Worm (Caenorhabditis elegans): ENCODE measurements around the gene srz-69.

The srz-69 gene

DNA sequence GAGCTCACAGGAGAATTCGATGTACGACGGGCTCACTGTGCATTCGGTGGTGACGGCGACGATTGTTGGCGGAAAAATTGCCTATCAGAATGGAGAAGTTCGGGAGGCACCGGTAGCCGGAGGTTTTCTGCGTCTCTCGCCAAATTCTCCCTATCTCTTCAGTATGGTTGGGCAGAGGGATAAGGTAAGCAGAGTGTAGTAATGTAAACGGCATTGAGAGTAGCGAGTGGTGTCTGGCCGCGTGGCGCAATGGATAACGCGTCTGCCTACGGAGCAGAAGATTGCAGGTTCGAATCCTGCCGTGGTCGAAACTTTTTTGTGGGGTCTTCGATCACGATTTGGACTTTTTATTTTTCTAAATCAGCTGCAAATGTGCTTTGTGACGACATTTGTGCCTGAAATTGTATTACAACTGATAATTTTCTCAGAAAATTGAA is 47.6 kb upstream of the srz-69 start (continued):
- TF ChIP-seq fkh-8 (tag; optimal IDR thresholded peaks at IDR 0.05), result peak; percentile 64
- TF ChIP-seq isw-1 (GFP tag; IDR thresholded peaks at IDR 0.05), result no peak
- TF ChIP-seq nhr-20 (tag; optimal IDR thresholded peaks at IDR 0.05), result peak; percentile 61
- peak; percentile 13 for TF ChIP-seq fos-1 (tag; optimal IDR thresholded peaks at IDR 0.05)
- peak; percentile 28 to 66 for TF ChIP-seq lin-35 (GFP tag; optimal IDR thresholded peaks at IDR 0.05)
- TF ChIP-seq efl-3 (GFP tag; optimal IDR thresholded peaks at IDR 0.05), result peak; percentile 25
- TF ChIP-seq snpc-4 (tag; optimal IDR thresholded peaks at IDR 0.05), result peak; percentile 35
- peak; percentile 27 for TF ChIP-seq zip-4 (GFP tag; optimal IDR thresholded peaks at IDR 0.05)
- no peak for TF ChIP-seq nhr-84 (tag; optimal IDR thresholded peaks at IDR 0.05)
- peak; percentile 72 for TF ChIP-seq rnt-1 (tag; optimal IDR thresholded peaks at IDR 0.05)
- TF ChIP-seq nhr-47 (tag; optimal IDR thresholded peaks at IDR 0.05), result peak; percentile 81
- TF ChIP-seq unc-86 (tag; optimal IDR thresholded peaks at IDR 0.05), result peak; percentile 14

DNA sequence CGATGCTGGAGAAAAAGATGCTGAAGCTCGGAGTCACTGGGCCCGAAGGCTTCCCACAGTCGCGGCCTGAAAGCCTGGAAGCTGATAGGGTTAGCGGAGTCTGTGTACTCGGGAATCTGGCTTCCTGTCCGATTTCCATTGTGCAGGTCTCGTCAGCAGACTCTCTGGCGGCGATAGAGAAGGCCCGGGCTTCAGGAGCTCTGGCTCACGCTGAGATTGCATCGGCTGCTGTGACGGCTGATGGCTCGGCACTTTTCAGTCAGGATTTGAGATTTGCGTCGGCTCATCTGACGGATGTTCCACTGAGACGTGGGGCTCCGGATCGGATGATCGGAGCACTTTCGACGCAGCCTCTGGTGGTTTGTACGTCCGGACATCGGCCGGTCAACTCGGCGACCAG is 46.4 kb upstream of the srz-69 start:
- TF ChIP-seq aly-2 (tag; optimal IDR thresholded peaks at IDR 0.05), result no peak
- TF ChIP-seq zip-4 (GFP tag; optimal IDR thresholded peaks at IDR 0.05), result no peak
- TF ChIP-seq nhr-76 (tag; optimal IDR thresholded peaks at IDR 0.05), result no peak
- TF ChIP-seq nhr-20 (tag; optimal IDR thresholded peaks at IDR 0.05), result no peak
- no peak for TF ChIP-seq lsy-2 (tag; optimal IDR thresholded peaks at IDR 0.05)
- TF ChIP-seq ets-5 (GFP tag; IDR thresholded peaks at IDR 0.05), result no peak
- TF ChIP-seq swsn-7 (tag; optimal IDR thresholded peaks at IDR 0.05), result no peak
- no peak for TF ChIP-seq xbp-1 (tag; optimal IDR thresholded peaks at IDR 0.05)
- TF ChIP-seq elt-3 (tag; optimal IDR thresholded peaks at IDR 0.05), result no peak
- TF ChIP-seq F16B12.6 (tag; optimal IDR thresholded peaks at IDR 0.05), result no peak
- no peak for TF ChIP-seq dpl-1 (GFP tag; optimal IDR thresholded peaks at IDR 0.05)
- no peak for TF ChIP-seq nhr-71 (tag; optimal IDR thresholded peaks at IDR 0.05)
- no peak for TF ChIP-seq skn-1 (tag; optimal IDR thresholded peaks at IDR 0.05)
- no peak for TF ChIP-seq hlh-17 (GFP tag; optimal IDR thresholded peaks at IDR 0.05; ENCODE audit: borderline replicate concordance)
- TF ChIP-seq nhr-12 (tag; optimal IDR thresholded peaks at IDR 0.05), result no peak
- no peak for TF ChIP-seq nhr-28 (tag; optimal IDR thresholded peaks at IDR 0.05)
- no peak for TF ChIP-seq nhr-237 (tag; optimal IDR thresholded peaks at IDR 0.05)
- TF ChIP-seq mep-1 (tag; optimal IDR thresholded peaks at IDR 0.05), result no peak
- no peak for TF ChIP-seq C34B4.2 (tag; optimal IDR thresholded peaks at IDR 0.05)
- TF ChIP-seq jun-1 (tag; optimal IDR thresholded peaks at IDR 0.05), result no peak

DNA sequence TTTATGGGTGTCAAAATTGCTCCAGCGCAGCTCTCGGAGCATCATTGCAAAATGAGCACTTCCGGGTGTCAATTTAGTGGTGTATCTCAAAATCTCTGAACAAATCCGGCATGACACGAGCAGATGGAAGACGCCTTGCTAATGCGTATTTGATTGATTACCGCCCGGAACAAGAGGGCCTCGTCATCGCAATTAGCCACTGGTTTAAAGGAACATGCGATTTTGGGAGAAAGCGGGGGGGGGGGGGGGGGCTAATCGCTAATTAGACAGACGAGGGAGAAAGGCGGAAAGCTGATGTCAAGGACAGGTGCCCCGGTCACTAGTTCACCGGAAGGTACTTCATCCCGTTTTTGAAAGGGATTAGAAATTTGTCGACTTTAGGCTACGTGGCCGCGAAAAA is 44.7 kb upstream of the srz-69 start:
- peak; percentile 47 for TF ChIP-seq blmp-1 (tag; optimal IDR thresholded peaks at IDR 0.05)
- TF ChIP-seq lin-14 (GFP tag; optimal IDR thresholded peaks at IDR 0.05), result peak; percentile 26
- TF ChIP-seq nhr-77 (tag; optimal IDR thresholded peaks at IDR 0.05), result no peak

DNA sequence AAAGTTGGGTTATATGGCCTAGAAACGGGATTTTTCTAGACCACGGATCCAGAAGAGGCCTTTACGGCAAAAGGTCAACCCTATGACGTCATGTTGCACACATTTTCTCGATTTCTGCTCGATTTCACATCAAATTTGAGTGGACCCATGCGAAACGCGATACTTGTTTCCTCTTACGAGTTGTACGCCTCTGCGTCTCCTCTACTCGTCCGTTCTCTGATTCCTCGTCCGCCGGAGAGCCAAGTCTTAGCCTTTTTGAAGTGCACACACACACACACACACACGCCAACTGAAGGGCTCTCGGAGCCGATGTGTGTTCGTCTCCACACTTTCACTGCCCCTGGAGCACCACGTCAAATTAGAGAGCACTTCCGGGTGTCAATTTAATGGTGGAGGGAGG is 43.9 kb upstream of the srz-69 start:
- TF ChIP-seq nhr-12 (tag; optimal IDR thresholded peaks at IDR 0.05) (no peak), pqm-1 (tag; optimal IDR thresholded peaks at IDR 0.05) (no peak), unc-130 (tag; optimal IDR thresholded peaks at IDR 0.05) (no peak), ztf-4 (tag; optimal IDR thresholded peaks at IDR 0.05) (no peak), rnt-1 (tag; optimal IDR thresholded peaks at IDR 0.05) (no peak), nhr-76 (tag; optimal IDR thresholded peaks at IDR 0.05) (no peak), ceh-82 (tag; optimal IDR thresholded peaks at IDR 0.05) (peak in 1 of 3 experiments; percentile 38), nhr-20 (tag; optimal IDR thresholded peaks at IDR 0.05) (no peak), nhr-71 (tag; optimal IDR thresholded peaks at IDR 0.05) (peak; percentile 31), egl-27 (tag; optimal IDR thresholded peaks at IDR 0.05) (no peak), swsn-7 (tag; optimal IDR thresholded peaks at IDR 0.05) (peak; percentile 14), lsy-2 (tag; optimal IDR thresholded peaks at IDR 0.05) (no peak), tbx-2 (tag; optimal IDR thresholded peaks at IDR 0.05) (peak; percentile 27), nhr-85 (tag) (no peak), fkh-10 (GFP tag; optimal IDR thresholded peaks at IDR 0.05) (peak; percentile 38), fkh-8 (tag; optimal IDR thresholded peaks at IDR 0.05) (no peak), hlh-17 (GFP tag; optimal IDR thresholded peaks at IDR 0.05; ENCODE audit: borderline replicate concordance) (no peak), ceh-90 (tag; optimal IDR thresholded peaks at IDR 0.05) (no peak), egl-13 (tag; optimal IDR thresholded peaks at IDR 0.05) (peak; percentile 44), zip-4 (GFP tag; optimal IDR thresholded peaks at IDR 0.05) (no peak), unc-30 (tag; optimal IDR thresholded peaks at IDR 0.05) (no peak), ceh-63 (GFP tag; optimal IDR thresholded peaks at IDR 0.05) (no peak), mab-9 (GFP tag; IDR thresholded peaks at IDR 0.05) (0 out of 2 replicates have a peak, but pooled peaks have one; percentile 26), dsc-1 (tag; optimal IDR thresholded peaks at IDR 0.05) (peak; percentile 61), lir-3 (tag; optimal IDR thresholded peaks at IDR 0.05; ENCODE audit: poor library complexity) (no peak), mep-1 (tag; optimal IDR thresholded peaks at IDR 0.05) (no peak)

Measured in whole organism, L1 larva.